Fruit fly (Drosophila melanogaster) whole organism, prepupa: Measurements from ENCODE around the gene CG5984.

Experiments
- CG10631 ChIP-seq: fragments of 200-800 bp; sonication (Bioruptor generic); optimal IDR thresholded peaks from 2 replicates; lab custom pipeline; 2016; ENCODE audit warnings: missing biosample characterization, missing genetic modification characterization
- CG10669 ChIP-seq: fragments of 200-800 bp; sonication (Bioruptor generic); optimal IDR thresholded peaks from 3 replicates; lab custom pipeline; 2018; ENCODE audit warnings: missing biosample characterization, mild to moderate bottlenecking, missing genetic modification characterization, moderate library complexity
- CG15336 ChIP-seq: fragments of 200-800 bp; sonication (Bioruptor generic); IDR thresholded peaks from 2 replicates; pipeline ENCODE4 v1.3.6; 2022; ENCODE audit warnings: missing biosample characterization, missing genetic modification characterization
- CG1621 ChIP-seq: fragments of 200-800 bp; sonication (Bioruptor generic); optimal IDR thresholded peaks from 3 replicates; lab custom pipeline; 2018; ENCODE audit warnings: missing biosample characterization, mild to moderate bottlenecking, missing genetic modification characterization
- CG31627 ChIP-seq: fragments of 200-800 bp; sonication (Bioruptor generic); optimal IDR thresholded peaks from 3 replicates; lab custom pipeline; 2016; ENCODE audit warnings: missing biosample characterization, missing genetic modification characterization
- CG32006 ChIP-seq: fragments of 200-800 bp; sonication (Bioruptor generic); optimal IDR thresholded peaks from 3 replicates; lab custom pipeline; 2017; ENCODE audit warnings: missing biosample characterization, mild to moderate bottlenecking, missing genetic modification characterization
- CG34406 ChIP-seq: fragments of 200-800 bp; sonication (Bioruptor generic); optimal IDR thresholded peaks from 3 replicates; lab custom pipeline; 2016; ENCODE audit warnings: missing biosample characterization, missing genetic modification characterization
- CG4318 ChIP-seq: fragments of 200-800 bp; sonication (Bioruptor generic); optimal IDR thresholded peaks from 3 replicates; lab custom pipeline; 2017; ENCODE audit warnings: missing biosample characterization, mild to moderate bottlenecking, missing genetic modification characterization
- CG6163 ChIP-seq: fragments of 200-800 bp; sonication (Bioruptor generic); IDR thresholded peaks from 3 replicates; pipeline ENCODE4 v1.3.6; 2022; ENCODE audit warnings: missing biosample characterization, missing genetic modification characterization
- CG6276 ChIP-seq: fragments of 200-800 bp; sonication (Bioruptor generic); optimal IDR thresholded peaks from 2 replicates; lab custom pipeline; 2017; ENCODE audit warnings: missing biosample characterization, mild to moderate bottlenecking, missing genetic modification characterization
- CG6808 ChIP-seq: fragments of 200-800 bp; sonication (Bioruptor generic); optimal IDR thresholded peaks from 3 replicates; lab custom pipeline; 2017; ENCODE audit warnings: missing biosample characterization, missing genetic modification characterization, mild to moderate bottlenecking, moderate library complexity, missing genetic modification reagents
- CG8119 ChIP-seq: fragments of 200-800 bp; sonication (Bioruptor generic); IDR thresholded peaks from 3 replicates; pipeline ENCODE4 v1.3.6; 2022; ENCODE audit warnings: missing biosample characterization, missing genetic modification characterization
- CG8319 ChIP-seq: fragments of 200-800 bp; sonication (Bioruptor generic); optimal IDR thresholded peaks from 3 replicates; lab custom pipeline; 2016; ENCODE audit warnings: missing biosample characterization, missing genetic modification characterization
- CG8632 ChIP-seq: fragments of 200-800 bp; sonication (Bioruptor generic); optimal IDR thresholded peaks from 3 replicates; lab custom pipeline; 2016; ENCODE audit warnings: missing biosample characterization, missing genetic modification characterization
- Eip78C ChIP-seq: fragments of 200-800 bp; sonication (Bioruptor generic); peaks from one replicate; lab custom pipeline; 2016; ENCODE audit warnings: missing biosample characterization, missing genetic modification characterization
- Eip93F ChIP-seq: fragments of 200-800 bp; sonication (Bioruptor generic); optimal IDR thresholded peaks from 2 replicates; lab custom pipeline; 2016; ENCODE audit warnings: missing biosample characterization, mild to moderate bottlenecking, missing genetic modification characterization
- Ets21C ChIP-seq: fragments of 200-800 bp; sonication (Bioruptor generic); optimal IDR thresholded peaks from 3 replicates; lab custom pipeline; 2016; ENCODE audit warnings: missing biosample characterization, missing genetic modification characterization
- Gug ChIP-seq: fragments of 200-800 bp; sonication (Bioruptor generic); IDR thresholded peaks from 2 replicates; pipeline ENCODE4 v1.3.6; 2022; ENCODE audit warnings: missing biosample characterization, missing genetic modification characterization
- Hr38 ChIP-seq: sonication (Bioruptor generic); optimal IDR thresholded peaks from 2 replicates; lab custom pipeline; 2016; ENCODE audit warnings: missing biosample characterization, missing genetic modification characterization
- Hr39 ChIP-seq: fragments of 200-800 bp; sonication (Bioruptor generic); optimal IDR thresholded peaks from 2 replicates; lab custom pipeline; 2016; ENCODE audit warnings: missing biosample characterization, missing genetic modification characterization
- Hr4 ChIP-seq: fragments of 200-800 bp; sonication (Bioruptor generic); optimal IDR thresholded peaks from 3 replicates; lab custom pipeline; 2016; ENCODE audit warnings: missing biosample characterization, missing genetic modification characterization
- Lpt ChIP-seq: fragments of 200-800 bp; sonication (Bioruptor generic); optimal IDR thresholded peaks from 3 replicates; lab custom pipeline; 2016; ENCODE audit warnings: missing biosample characterization, missing genetic modification characterization
- Met ChIP-seq: fragments of 200-800 bp; sonication (Bioruptor generic); optimal IDR thresholded peaks from 3 replicates; lab custom pipeline; 2016; ENCODE audit warnings: missing biosample characterization, missing genetic modification characterization
- Sox102F ChIP-seq: fragments of 200-800 bp; sonication (Bioruptor generic); optimal IDR thresholded peaks from 2 replicates; lab custom pipeline; 2016; ENCODE audit warnings: missing biosample characterization, mild to moderate bottlenecking, missing genetic modification characterization
- Sox14 ChIP-seq: fragments of 200-800 bp; sonication (Bioruptor generic); optimal IDR thresholded peaks from 3 replicates; lab custom pipeline; 2016; ENCODE audit warnings: missing biosample characterization, missing genetic modification characterization
- Sox15 ChIP-seq: fragments of 200-800 bp; sonication (Bioruptor generic); optimal IDR thresholded peaks from 3 replicates; lab custom pipeline; 2016; ENCODE audit warnings: missing biosample characterization, missing genetic modification characterization
- achi ChIP-seq: fragments of 200-800 bp; sonication (Bioruptor generic); optimal IDR thresholded peaks from 3 replicates; lab custom pipeline; 2016; ENCODE audit warnings: missing biosample characterization, missing genetic modification characterization
- acj6 ChIP-seq: fragments of 200-800 bp; sonication (Bioruptor generic); optimal IDR thresholded peaks from 3 replicates; lab custom pipeline; 2016; ENCODE audit warnings: missing biosample characterization, missing genetic modification characterization
- cyc ChIP-seq: fragments of 200-800 bp; sonication (Bioruptor generic); optimal IDR thresholded peaks from 3 replicates; lab custom pipeline; 2016; ENCODE audit warnings: missing biosample characterization, missing genetic modification characterization
- dac ChIP-seq: fragments of 200-800 bp; sonication (Bioruptor generic); optimal IDR thresholded peaks from 2 replicates; lab custom pipeline; 2017; ENCODE audit warnings: missing biosample characterization, mild to moderate bottlenecking, missing genetic modification characterization
- eg ChIP-seq: fragments of 200-800 bp; sonication (Bioruptor generic); IDR thresholded peaks from 3 replicates; pipeline ENCODE4 v1.3.6; 2022; ENCODE audit warnings: missing biosample characterization, missing genetic modification characterization
- esn ChIP-seq: fragments of 200-800 bp; sonication (Bioruptor generic); optimal IDR thresholded peaks from 2 replicates; lab custom pipeline; 2016; ENCODE audit warnings: missing biosample characterization, mild to moderate bottlenecking, missing genetic modification characterization, moderate library complexity
- lz ChIP-seq: fragments of 200-800 bp; sonication (Bioruptor generic); optimal IDR thresholded peaks from 3 replicates; lab custom pipeline; 2016; ENCODE audit warnings: missing biosample characterization, missing genetic modification characterization
- pdm3 ChIP-seq: fragments of 200-800 bp; sonication (Bioruptor generic); optimal IDR thresholded peaks from 3 replicates; lab custom pipeline; 2016; ENCODE audit warnings: missing biosample characterization, missing genetic modification characterization
- salr ChIP-seq, 2 experiments: fragments of 200-800 bp; sonication (Bioruptor generic); optimal IDR thresholded peaks; 3 replicates each; lab custom pipeline; 2016 to 2018; ENCODE audit warnings: missing biosample characterization in 2 of 2, missing genetic modification characterization in 2 of 2, mild to moderate bottlenecking in 1 of 2
- ss ChIP-seq, 2 experiments: fragments of 200-800 bp; sonication (Bioruptor generic); optimal IDR thresholded peaks; 2 replicates in 1 of 2; 3 replicates in 1 of 2; lab custom pipeline; 2017 to 2018; ENCODE audit warnings: mild to moderate bottlenecking in 2 of 2, missing biosample characterization in 2 of 2, missing genetic modification characterization in 2 of 2, moderate library complexity in 1 of 2
- svp ChIP-seq: fragments of 200-800 bp; sonication (Bioruptor generic); peaks from one replicate; lab custom pipeline; 2016; ENCODE audit warnings: missing biosample characterization, missing genetic modification characterization
- topi ChIP-seq: fragments of 200-800 bp; sonication (Bioruptor generic); optimal IDR thresholded peaks from 3 replicates; lab custom pipeline; 2016; ENCODE audit warnings: missing biosample characterization, missing genetic modification characterization
- vri ChIP-seq: fragments of 200-800 bp; sonication (Bioruptor generic); optimal IDR thresholded peaks from 3 replicates; lab custom pipeline; 2016; ENCODE audit warnings: missing biosample characterization, mild to moderate bottlenecking, missing genetic modification characterization

Gene CG5984

dm6 chr3R:27217465-27218059 lies 30.2 kb downstream of the CG5984 start (continued):
- TF ChIP-seq dac (GFP tag; lab: Kevin White, UChicago), result no peak
- TF ChIP-seq achi (GFP tag; lab: Kevin White, UChicago), result peak; percentile 74
- TF ChIP-seq Eip78C (GFP tag; lab: Kevin White, UChicago), result peak; percentile 94
- TF ChIP-seq CG6276, result peak; percentile 17
- TF ChIP-seq Lpt (GFP tag; lab: Kevin White, UChicago), result peak; percentile 48
- peak; percentile 45 for TF ChIP-seq Hr39
- peak; percentile 64 for TF ChIP-seq lz (GFP tag; lab: Kevin White, UChicago)
- peak; percentile 12 for TF ChIP-seq CG4318 (GFP tag; lab: Kevin White, UChicago)
- peak; percentile 78 for TF ChIP-seq Met (GFP tag; lab: Kevin White, UChicago)
- peak; percentile 74 for TF ChIP-seq acj6 (GFP tag; lab: Kevin White, UChicago)

- TF ChIP-seq svp (GFP tag; lab: Kevin White, UChicago) (peak; percentile 67), CG10669 (GFP tag; lab: Kevin White, UChicago) (no peak), cyc (GFP tag; lab: Kevin White, UChicago) (peak; percentile 13), Sox14 (GFP tag; lab: Kevin White, UChicago) (peak; percentile 4), Hr38 (no peak), eg (GFP tag; lab: Robert Waterston, UW) (no peak), Met (GFP tag; lab: Kevin White, UChicago) (peak; percentile 33), Eip78C (GFP tag; lab: Kevin White, UChicago) (peak; percentile 54), CG8632 (GFP tag; lab: Kevin White, UChicago) (no peak), topi (GFP tag; lab: Kevin White, UChicago) (peak; percentile 18), Hr39 (no peak), esn (GFP tag; lab: Kevin White, UChicago) (peak; percentile 25), Sox102F (GFP tag; lab: Kevin White, UChicago) (peak; percentile 9), dac (GFP tag; lab: Kevin White, UChicago) (no peak)
Measured at dm6 chr3R:27214949-27215348, 32.8 kb downstream of the CG5984 start.

- TF ChIP-seq achi (GFP tag; lab: Kevin White, UChicago), result no peak
- TF ChIP-seq ss (GFP tag; optimal IDR thresholded peaks at IDR 0.05; lab: Kevin White, UChicago), result no peak
- no peak for TF ChIP-seq CG6808 (GFP tag; lab: Kevin White, UChicago)
- TF ChIP-seq salr (GFP tag; optimal IDR thresholded peaks at IDR 0.05; lab: Kevin White, UChicago), result no peak
- TF ChIP-seq CG15336 (GFP tag; lab: Robert Waterston, UW), result no peak
- TF ChIP-seq dac (GFP tag; lab: Kevin White, UChicago), result no peak
- no peak for TF ChIP-seq Eip78C (GFP tag; lab: Kevin White, UChicago)
- no peak for TF ChIP-seq CG31627
- TF ChIP-seq Sox15 (GFP tag; lab: Kevin White, UChicago), result no peak
- no peak for TF ChIP-seq Ets21C (GFP tag; lab: Kevin White, UChicago)
- no peak for TF ChIP-seq CG8319 (GFP tag; lab: Kevin White, UChicago)
- no peak for TF ChIP-seq Sox102F (GFP tag; lab: Kevin White, UChicago)
- TF ChIP-seq CG32006 (GFP tag; lab: Kevin White, UChicago), result no peak
- no peak for TF ChIP-seq CG34406 (GFP tag; lab: Kevin White, UChicago)
- no peak for TF ChIP-seq Eip93F (GFP tag; lab: Kevin White, UChicago)
- no peak for TF ChIP-seq topi (GFP tag; lab: Kevin White, UChicago)
- TF ChIP-seq, all 60 proteins: peak for 0
Measured at dm6 chr3R:27212979-27213580, 34.7 kb downstream of the CG5984 start.

- TF ChIP-seq Lpt (GFP tag; lab: Kevin White, UChicago) (no peak), Hr39 (no peak), CG15336 (GFP tag; lab: Robert Waterston, UW) (peak; percentile 53), Hr4 (GFP tag; lab: Kevin White, UChicago) (peak; percentile 40), Gug (GFP tag; lab: Robert Waterston, UW) (peak; percentile 43; the same call in 1 of the 2 replicates), svp (GFP tag; lab: Kevin White, UChicago) (peak; percentile 34), CG1621 (tag; lab: Kevin White, UChicago) (no peak), CG10631 (no peak), CG6163 (GFP tag; lab: Robert Waterston, UW) (peak; percentile 54), CG32006 (GFP tag; lab: Kevin White, UChicago) (peak; percentile 43), Sox14 (GFP tag; lab: Kevin White, UChicago) (no peak), cyc (GFP tag; lab: Kevin White, UChicago) (no peak), pdm3 (GFP tag; lab: Kevin White, UChicago) (peak; percentile 27), Eip78C (GFP tag; lab: Kevin White, UChicago) (peak; percentile 48), acj6 (GFP tag; lab: Kevin White, UChicago) (no peak), CG6276 (peak; percentile 39), vri (GFP tag; lab: Kevin White, UChicago) (no peak), CG8119 (GFP tag; lab: Robert Waterston, UW) (peak; percentile 69; the same call in 2 of the 3 replicates), eg (GFP tag; lab: Robert Waterston, UW) (peak; percentile 73)
Measured at dm6 chr3R:27209561-27210275, 38.1 kb downstream of the CG5984 start.
